Fruit fly (Drosophila melanogaster) whole organism, embryonic: ENCODE results near the gene Neurochondrin.

Source experiments
- Ada2b ChIP-seq: fragments of 200-800 bp; sonication (Bioruptor generic); IDR thresholded peaks from 2 replicates; pipeline ENCODE4 v1.3.6; 2022; ENCODE audit warnings: missing biosample characterization, missing genetic modification characterization
- Aef1 ChIP-seq: fragments of 200-800 bp; sonication (Bioruptor generic); IDR thresholded peaks from 3 replicates; pipeline ENCODE4 v1.3.6; 2022; ENCODE audit warnings: missing biosample characterization, missing genetic modification characterization
- Asciz ChIP-seq: fragments of 200-800 bp; sonication (Bioruptor generic); optimal IDR thresholded peaks from 2 replicates; lab custom pipeline; 2017; ENCODE audit warnings: missing biosample characterization, mild to moderate bottlenecking, missing genetic modification characterization, missing genetic modification reagents
- Atf6 ChIP-seq: fragments of 200-800 bp; sonication (Bioruptor generic); IDR thresholded peaks from 2 replicates; pipeline ENCODE4 v1.3.6; 2022; ENCODE audit warnings: missing biosample characterization, missing genetic modification characterization
- Bteb2 ChIP-seq: fragments of 200-800 bp; sonication (Bioruptor generic); optimal IDR thresholded peaks from 2 replicates; lab custom pipeline; 2016; ENCODE audit warnings: missing biosample characterization, missing genetic modification characterization
- CG10209 ChIP-seq: fragments of 200-800 bp; sonication (Bioruptor generic); optimal IDR thresholded peaks from 3 replicates; lab custom pipeline; 2017; ENCODE audit warnings: missing biosample characterization, mild to moderate bottlenecking, missing genetic modification characterization, missing genetic modification reagents
- CG10565 ChIP-seq: fragments of 200-800 bp; sonication (Bioruptor generic); optimal IDR thresholded peaks from 3 replicates; lab custom pipeline; 2016; ENCODE audit warnings: missing biosample characterization, mild to moderate bottlenecking, missing genetic modification characterization
- CG10654 ChIP-seq: fragments of 200-800 bp; sonication (Bioruptor generic); optimal IDR thresholded peaks from 2 replicates; lab custom pipeline; 2016; ENCODE audit warnings: missing biosample characterization, missing genetic modification characterization
- CG12659 ChIP-seq: fragments of 200-800 bp; sonication (Bioruptor generic); optimal IDR thresholded peaks from 3 replicates; lab custom pipeline; 2017; ENCODE audit warnings: mild to moderate bottlenecking, missing biosample characterization, missing genetic modification reagents, missing genetic modification characterization
- CG13775 ChIP-seq: fragments of 200-800 bp; sonication (Bioruptor generic); optimal IDR thresholded peaks from 3 replicates; lab custom pipeline; 2017; ENCODE audit warnings: missing biosample characterization, mild to moderate bottlenecking, missing genetic modification characterization
- CG14710 ChIP-seq: fragments of 200-800 bp; sonication (Bioruptor generic); optimal IDR thresholded peaks from 3 replicates; lab custom pipeline; 2019; ENCODE audit warnings: missing biosample characterization, mild to moderate bottlenecking, missing genetic modification characterization, moderate library complexity
- CG15073 ChIP-seq: fragments of 200-800 bp; sonication (Bioruptor generic); optimal IDR thresholded peaks from 2 replicates; lab custom pipeline; 2016; ENCODE audit warnings: missing biosample characterization, missing genetic modification characterization
- CG16813 ChIP-seq: fragments of 200-800 bp; sonication (Bioruptor generic); IDR thresholded peaks from 3 replicates; pipeline ENCODE4 v1.3.6; 2022; ENCODE audit warnings: missing biosample characterization, missing genetic modification characterization; ENCODE audit not compliant: partially characterized antibody
- CG16863 ChIP-seq: fragments of 200-800 bp; sonication (Bioruptor generic); optimal IDR thresholded peaks from 3 replicates; lab custom pipeline; 2016; ENCODE audit warnings: missing biosample characterization, missing genetic modification characterization
- CG2116 ChIP-seq: fragments of 200-800 bp; sonication (Bioruptor generic); optimal IDR thresholded peaks from 3 replicates; lab custom pipeline; 2018; ENCODE audit warnings: missing biosample characterization, mild to moderate bottlenecking, missing genetic modification characterization
- CG2202 ChIP-seq: fragments of 200-800 bp; sonication (Bioruptor generic); optimal IDR thresholded peaks from 2 replicates; lab custom pipeline; 2018; ENCODE audit warnings: missing biosample characterization, mild to moderate bottlenecking, missing genetic modification characterization
- CG33213 ChIP-seq: fragments of 200-800 bp; sonication (Bioruptor generic); optimal IDR thresholded peaks from 3 replicates; lab custom pipeline; 2016; ENCODE audit warnings: missing biosample characterization, missing genetic modification characterization
- CG3995 ChIP-seq: fragments of 200-800 bp; sonication (Bioruptor generic); optimal IDR thresholded peaks from 3 replicates; lab custom pipeline; 2016; ENCODE audit warnings: missing biosample characterization, missing genetic modification characterization
- CG8290 ChIP-seq, 3 experiments: fragments of 200-800 bp; sonication (Bioruptor generic); optimal IDR thresholded peaks; 2 replicates each; lab custom pipeline; 2016 to 2019; ENCODE audit warnings: missing biosample characterization in 3 of 3, missing genetic modification characterization in 3 of 3, mild to moderate bottlenecking in 2 of 3, moderate library complexity in 1 of 3
- CG9609 ChIP-seq: fragments of 200-800 bp; sonication (Bioruptor generic); optimal IDR thresholded peaks from 3 replicates; lab custom pipeline; 2016; ENCODE audit warnings: missing biosample characterization, missing genetic modification characterization
- CkIIα-i1 ChIP-seq: fragments of 200-800 bp; sonication (Bioruptor generic); IDR thresholded peaks from 2 replicates; pipeline ENCODE4 v1.3.6; 2022; ENCODE audit warnings: missing biosample characterization, missing genetic modification characterization
- D ChIP-seq, 2 experiments: fragments of 200-800 bp in 1 of 2; fragments of >200 bp in 1 of 2; sonication (Bioruptor generic) in 1 of 2; optimal IDR thresholded peaks; 2 replicates in 1 of 2; 3 replicates in 1 of 2; lab custom pipeline; 2017; ENCODE audit warnings: mild to moderate bottlenecking in 1 of 2, missing biosample characterization in 1 of 2, missing genetic modification characterization in 1 of 2, missing genetic modification reagents in 1 of 2
- D19B ChIP-seq: fragments of 200-800 bp; sonication (Bioruptor generic); optimal IDR thresholded peaks from 2 replicates; lab custom pipeline; 2017; ENCODE audit warnings: missing biosample characterization, mild to moderate bottlenecking, missing genetic modification characterization
- Dad ChIP-seq: fragments of 200-800 bp; sonication (Bioruptor generic); optimal IDR thresholded peaks from 3 replicates; lab custom pipeline; 2016; ENCODE audit warnings: missing biosample characterization, missing genetic modification characterization
- Doc3 ChIP-seq: fragments of 200-800 bp; sonication (Bioruptor generic); IDR thresholded peaks from 3 replicates; pipeline ENCODE4 v1.3.6; 2022; ENCODE audit warnings: missing biosample characterization, missing genetic modification characterization; ENCODE audit not compliant: partially characterized antibody
- E2f1 ChIP-seq: fragments of 200-800 bp; sonication (Bioruptor generic); IDR thresholded peaks from 2 replicates; pipeline ENCODE4 v1.3.6; 2022; ENCODE audit warnings: missing biosample characterization, missing genetic modification characterization
- HHEX ChIP-seq: fragments of 200-800 bp; sonication (Bioruptor generic); optimal IDR thresholded peaks from 3 replicates; lab custom pipeline; 2017; ENCODE audit warnings: missing biosample characterization, mild to moderate bottlenecking, missing genetic modification characterization, missing genetic modification reagents
- HLHmδ ChIP-seq: fragments of 200-800 bp; sonication (Bioruptor generic); optimal IDR thresholded peaks from 2 replicates; lab custom pipeline; 2018; ENCODE audit warnings: missing biosample characterization, mild to moderate bottlenecking, missing genetic modification characterization, moderate library complexity
- Hey ChIP-seq: fragments of 200-800 bp; sonication (Bioruptor generic); optimal IDR thresholded peaks from 3 replicates; lab custom pipeline; 2018; ENCODE audit warnings: missing biosample characterization, mild to moderate bottlenecking, missing genetic modification characterization
- Hmx ChIP-seq: fragments of 200-800 bp; sonication (Bioruptor generic); optimal IDR thresholded peaks from 2 replicates; lab custom pipeline; 2016; ENCODE audit warnings: missing biosample characterization, missing genetic modification characterization
- Nf-YB ChIP-seq: fragments of 200-800 bp; sonication (Bioruptor generic); optimal IDR thresholded peaks from 3 replicates; lab custom pipeline; 2019; ENCODE audit warnings: missing biosample characterization, mild to moderate bottlenecking, missing genetic modification characterization, moderate library complexity
- Ptx1 ChIP-seq: fragments of 200-800 bp; sonication (Bioruptor generic); IDR thresholded peaks from 2 replicates; pipeline ENCODE4 v1.3.6; 2022; ENCODE audit warnings: missing biosample characterization, missing genetic modification characterization
- Scr ChIP-seq: fragments of 200-800 bp; sonication (Bioruptor generic); IDR thresholded peaks from 2 replicates; pipeline ENCODE4 v1.3.6; 2022; ENCODE audit warnings: missing biosample characterization, missing genetic modification characterization; ENCODE audit not compliant: partially characterized antibody
- Taf1 ChIP-seq: fragments of 200-800 bp; sonication (Bioruptor generic); IDR thresholded peaks from 2 replicates; pipeline ENCODE4 v1.3.6; 2022; ENCODE audit warnings: missing biosample characterization, missing genetic modification characterization
- ab ChIP-seq: fragments of 200-800 bp; sonication (Bioruptor generic); optimal IDR thresholded peaks from 2 replicates; lab custom pipeline; 2016; ENCODE audit warnings: missing biosample characterization, missing genetic modification characterization
- ase ChIP-seq: fragments of 200-800 bp; sonication (Bioruptor generic); IDR thresholded peaks from 3 replicates; pipeline ENCODE4 v1.3.6; 2022; ENCODE audit warnings: missing biosample characterization, missing genetic modification characterization
- br ChIP-seq: fragments of >200 bp; optimal IDR thresholded peaks from 2 replicates; lab custom pipeline; 2017
- crc ChIP-seq: fragments of 200-800 bp; sonication (Bioruptor generic); optimal IDR thresholded peaks from 2 replicates; lab custom pipeline; 2016; ENCODE audit warnings: missing biosample characterization, missing genetic modification characterization
- dan ChIP-seq: fragments of 200-800 bp; sonication (Bioruptor generic); IDR thresholded peaks from 2 replicates; pipeline ENCODE4 v1.3.6; 2022; ENCODE audit warnings: missing biosample characterization, missing genetic modification characterization
- fu2 ChIP-seq: fragments of 200-800 bp; sonication (Bioruptor generic); optimal IDR thresholded peaks from 2 replicates; lab custom pipeline; 2016; ENCODE audit warnings: missing biosample characterization, missing genetic modification characterization
- gt ChIP-seq: fragments of 200-800 bp; sonication (Bioruptor generic); IDR thresholded peaks from 2 replicates; pipeline ENCODE4 v1.3.6; 2022; ENCODE audit warnings: missing biosample characterization, missing genetic modification characterization
- ham ChIP-seq: fragments of 200-800 bp; sonication (Bioruptor generic); IDR thresholded peaks from 2 replicates; pipeline ENCODE4 v1.3.6; 2022; ENCODE audit warnings: missing biosample characterization, missing genetic modification characterization
- kah ChIP-seq: fragments of 200-800 bp; sonication (Bioruptor generic); optimal IDR thresholded peaks from 2 replicates; lab custom pipeline; 2018; ENCODE audit warnings: missing biosample characterization, mild to moderate bottlenecking, missing genetic modification characterization
- lov ChIP-seq, 2 experiments: fragments of 200-800 bp in 1 of 2; fragments of >200 bp in 1 of 2; sonication (Bioruptor generic) in 1 of 2; IDR thresholded peaks in 1 of 2; optimal IDR thresholded peaks in 1 of 2; 2 replicates in 1 of 2; 3 replicates in 1 of 2; pipeline versions ENCODE4 v1.3.6 to Lab custom; 2017 to 2022; ENCODE audit warnings: missing biosample characterization in 1 of 2, missing genetic modification characterization in 1 of 2
- nau ChIP-seq: fragments of 200-800 bp; sonication (Bioruptor generic); optimal IDR thresholded peaks from 3 replicates; lab custom pipeline; 2017; ENCODE audit warnings: missing biosample characterization, mild to moderate bottlenecking, missing genetic modification characterization, missing genetic modification reagents
- pb ChIP-seq: fragments of 200-800 bp; sonication (Bioruptor generic); optimal IDR thresholded peaks from 3 replicates; lab custom pipeline; 2016; ENCODE audit warnings: missing biosample characterization, missing genetic modification characterization
- peb ChIP-seq: fragments of 200-800 bp; sonication (Bioruptor generic); IDR thresholded peaks from 2 replicates; pipeline ENCODE4 v1.3.6; 2022; ENCODE audit warnings: missing biosample characterization, missing genetic modification characterization
- pum ChIP-seq: fragments of 200-800 bp; sonication (Bioruptor generic); optimal IDR thresholded peaks from 2 replicates; lab custom pipeline; 2016; ENCODE audit warnings: missing biosample characterization, missing genetic modification characterization
- salm ChIP-seq: fragments of 200-800 bp; sonication (Bioruptor generic); optimal IDR thresholded peaks from 2 replicates; lab custom pipeline; 2018; ENCODE audit warnings: missing biosample characterization, mild to moderate bottlenecking, missing genetic modification characterization
- zfh2 ChIP-seq: fragments of 200-800 bp; sonication (Bioruptor generic); optimal IDR thresholded peaks from 2 replicates; lab custom pipeline; 2016; ENCODE audit warnings: missing biosample characterization, missing genetic modification characterization

The Neurochondrin gene

dm6 chr3R:6425454-6426156, 42.6 kb upstream of the Neurochondrin start (continued):
- TF ChIP-seq crc (GFP tag; lab: Kevin White, UChicago) (no peak), CG16863 (GFP tag; lab: Kevin White, UChicago) (no peak), Scr (GFP tag; lab: Robert Waterston, UW) (no peak), E2f1 (GFP tag; lab: Robert Waterston, UW) (no peak), Nf-YB (GFP tag; lab: Kevin White, UChicago) (no peak), br (lab: Kevin White, UChicago) (no peak), zfh2 (GFP tag; lab: Kevin White, UChicago) (no peak), Asciz (GFP tag; lab: Kevin White, UChicago) (no peak), CG2202 (peak; percentile 18), dan (GFP tag; lab: Robert Waterston, UW) (no peak), D (optimal IDR thresholded peaks at IDR 0.05; lab: Kevin White, UChicago) (no peak), D (GFP tag; optimal IDR thresholded peaks at IDR 0.05; lab: Kevin White, UChicago) (no peak), CG3995 (no peak), Atf6 (GFP tag; lab: Robert Waterston, UW) (no peak), salm (tag; lab: Kevin White, UChicago) (no peak), Dad (GFP tag; lab: Kevin White, UChicago) (no peak), Ptx1 (no peak), CG10565 (GFP tag; lab: Kevin White, UChicago) (no peak), CG10209 (GFP tag; lab: Kevin White, UChicago) (no peak), CG9609 (GFP tag; lab: Kevin White, UChicago) (no peak), lov (optimal IDR thresholded peaks at IDR 0.05; lab: Kevin White, UChicago) (no peak), lov (GFP tag; IDR thresholded peaks at IDR 0.05; lab: Robert Waterston, UW) (no peak), CG33213 (GFP tag; lab: Kevin White, UChicago) (no peak), Taf1 (no peak), Hmx (no peak), CG15073 (GFP tag; lab: Kevin White, UChicago) (no peak), nau (GFP tag; lab: Kevin White, UChicago) (no peak), peb (no peak), Bteb2 (GFP tag; lab: Kevin White, UChicago) (no peak), pum (GFP tag; lab: Kevin White, UChicago) (no peak), ham (GFP tag; lab: Robert Waterston, UW) (no peak), CG13775 (GFP tag; lab: Kevin White, UChicago) (peak; percentile 1), ase (GFP tag; lab: Robert Waterston, UW) (no peak), D19B (no peak), kah (GFP tag; lab: Kevin White, UChicago) (peak; percentile 64), Hey (no peak), CG8290 (GFP tag; optimal IDR thresholded peaks at IDR 0.05; lab: Kevin White, UChicago) (no peak), CG8290 (tag; optimal IDR thresholded peaks at IDR 0.05; lab: Kevin White, UChicago) (no peak), gt (GFP tag; lab: Robert Waterston, UW) (no peak), HHEX (GFP tag; lab: Kevin White, UChicago) (no peak), fu2 (GFP tag; lab: Kevin White, UChicago) (no peak), Ada2b (GFP tag; lab: Robert Waterston, UW) (no peak), CG12659 (GFP tag; lab: Kevin White, UChicago) (no peak), CG16813 (GFP tag; lab: Robert Waterston, UW) (no peak), CG14710 (tag; lab: Kevin White, UChicago) (peak; percentile 43), Doc3 (GFP tag; lab: Robert Waterston, UW) (no peak), CkIIα-i1 (GFP tag; lab: Robert Waterston, UW) (no peak), pb (GFP tag; lab: Kevin White, UChicago) (no peak), Aef1 (GFP tag; lab: Robert Waterston, UW) (no peak), ab (GFP tag; lab: Kevin White, UChicago) (no peak), CG10654 (GFP tag; lab: Kevin White, UChicago) (no peak), HLHmδ (GFP tag; lab: Kevin White, UChicago) (peak; percentile 56), CG2116 (GFP tag; lab: Kevin White, UChicago) (no peak)
